Worm (Caenorhabditis elegans) whole organism, early embryonic: ENCODE results near the gene bre-3.

Experiments
- B0310.2 ChIP-seq: sonication (generic microtip); optimal IDR thresholded peaks from 2 replicates; lab custom pipeline; 2016; ENCODE audit warnings: mild to moderate bottlenecking, missing genetic modification characterization, missing compliant biosample characterization
- ama-1 ChIP-seq: fragments of 150-350 bp; optimal IDR thresholded peaks from 2 replicates; lab custom pipeline; 2014
- ceh-13 ChIP-seq: fragments of 200-800 bp; sonication (Bioruptor generic); optimal IDR thresholded peaks from 2 replicates; lab custom pipeline; 2018; ENCODE audit warnings: mild to moderate bottlenecking, missing genetic modification characterization, missing compliant biosample characterization
- flt-1 ChIP-seq: fragments of 200-800 bp; sonication (Bioruptor generic); IDR thresholded peaks from 2 replicates; pipeline ENCODE4 v1.3.6; 2022; ENCODE audit warnings: missing genetic modification characterization, missing compliant biosample characterization
- scrt-1 ChIP-seq: fragments of 200-800 bp; sonication (Bioruptor generic); IDR thresholded peaks from 2 replicates; pipeline ENCODE4 v1.3.6; 2022; ENCODE audit warnings: missing genetic modification characterization, missing compliant biosample characterization
- sea-1 ChIP-seq: fragments of 200-800 bp; sonication (Bioruptor generic); conservative IDR thresholded peaks from 2 replicates; pipeline ENCODE4 v1.3.6; 2022; ENCODE audit warnings: missing genetic modification characterization, missing compliant biosample characterization
- tra-4 ChIP-seq: sonication (generic microtip); optimal IDR thresholded peaks from 2 replicates; lab custom pipeline; 2017; ENCODE audit warnings: missing genetic modification characterization, missing compliant biosample characterization

- TF ChIP-seq ama-1 (lab: Kevin White, UChicago), result no peak
- no peak for TF ChIP-seq sea-1
- TF ChIP-seq scrt-1 (GFP tag; lab: Robert Waterston, UW), result no peak
- no peak for TF ChIP-seq tra-4
- TF ChIP-seq flt-1 (GFP tag; lab: Robert Waterston, UW), result no peak
- no peak for TF ChIP-seq B0310.2 (tag; lab: Kevin White, UChicago)
- TF ChIP-seq ceh-13, result no peak
Observed at ce11 chrIII:9467095-9467494, 18.2 kb downstream of the bre-3 start, which contains the start of gene baf-1.
